Worm (Caenorhabditis elegans) whole organism, mixed stage, embryonic: ENCODE measurements around the gene F36D3.1.

Source experiments
- M03D4.4 ChIP-seq: sonication (generic microtip); optimal IDR thresholded peaks from 2 replicates; lab custom pipeline; 2017; ENCODE audit warnings: mild to moderate bottlenecking, missing genetic modification characterization, missing compliant biosample characterization
- bed-3 ChIP-seq: fragments of 200-800 bp; sonication (Bioruptor generic); optimal IDR thresholded peaks from 3 replicates; lab custom pipeline; 2018; ENCODE audit warnings: mild to moderate bottlenecking, missing genetic modification characterization, moderate library complexity, missing compliant biosample characterization
- ceh-39 ChIP-seq: fragments of 150-350 bp; optimal IDR thresholded peaks from 2 replicates; lab custom pipeline; 2014; ENCODE audit warnings: missing biosample characterization, missing genetic modification characterization
- ceh-43 ChIP-seq: fragments of 200-800 bp; sonication (Bioruptor generic); optimal IDR thresholded peaks from 2 replicates; lab custom pipeline; 2018; ENCODE audit warnings: mild to moderate bottlenecking, missing genetic modification characterization, moderate library complexity, missing compliant biosample characterization
- ceh-83 ChIP-seq: fragments of 200-800 bp; sonication (Bioruptor generic); optimal IDR thresholded peaks from 2 replicates; lab custom pipeline; 2018; ENCODE audit warnings: mild to moderate bottlenecking, missing genetic modification characterization, missing compliant biosample characterization
- ces-1 ChIP-seq: fragments of 150-350 bp; optimal IDR thresholded peaks from 2 replicates; lab custom pipeline; 2014; ENCODE audit warnings: missing biosample characterization, missing genetic modification reagents, missing genetic modification characterization
- cnd-1 ChIP-seq: fragments of 200-800 bp; sonication (Bioruptor generic); optimal IDR thresholded peaks from 2 replicates; lab custom pipeline; 2018; ENCODE audit warnings: mild to moderate bottlenecking, missing genetic modification characterization, missing compliant biosample characterization
- drap-1 ChIP-seq: fragments of 200-800 bp; sonication (Bioruptor generic); optimal IDR thresholded peaks from 3 replicates; lab custom pipeline; 2018; ENCODE audit warnings: mild to moderate bottlenecking, missing genetic modification characterization, missing compliant biosample characterization
- flh-1 ChIP-seq: fragments of 200-800 bp; sonication (Bioruptor generic); optimal IDR thresholded peaks from 2 replicates; lab custom pipeline; 2018; ENCODE audit warnings: mild to moderate bottlenecking, missing genetic modification characterization, moderate library complexity, missing compliant biosample characterization
- ham-2 ChIP-seq: fragments of 200-800 bp; sonication (Bioruptor generic); optimal IDR thresholded peaks from 2 replicates; lab custom pipeline; 2018; ENCODE audit warnings: mild to moderate bottlenecking, missing genetic modification characterization, missing compliant biosample characterization
- hlh-1 ChIP-seq: fragments of 150-350 bp; optimal IDR thresholded peaks from 2 replicates; lab custom pipeline; 2014; ENCODE audit warnings: missing biosample characterization, missing genetic modification reagents, missing genetic modification characterization
- mab-5 ChIP-seq: fragments of 150-350 bp; optimal IDR thresholded peaks from 2 replicates; lab custom pipeline; 2014; ENCODE audit warnings: missing biosample characterization, missing genetic modification characterization
- mep-1 ChIP-seq: fragments of 150-350 bp; optimal IDR thresholded peaks from 2 replicates; lab custom pipeline; 2017; ENCODE audit warnings: missing biosample characterization, missing genetic modification reagents, missing genetic modification characterization, inconsistent platforms
- mls-2 ChIP-seq: sonication (generic microtip); optimal IDR thresholded peaks from 2 replicates; lab custom pipeline; 2016; ENCODE audit warnings: mild to moderate bottlenecking, missing genetic modification characterization, moderate library complexity, missing compliant biosample characterization
- nhr-12 ChIP-seq: fragments of 150-350 bp; optimal IDR thresholded peaks from 2 replicates; lab custom pipeline; 2014; ENCODE audit warnings: missing biosample characterization, missing genetic modification characterization
- nhr-2 ChIP-seq: fragments of 150-350 bp; optimal IDR thresholded peaks from 2 replicates; lab custom pipeline; 2014; ENCODE audit warnings: missing biosample characterization, missing genetic modification characterization
- nhr-28 ChIP-seq: fragments of 150-350 bp; optimal IDR thresholded peaks from 2 replicates; lab custom pipeline; 2014; ENCODE audit warnings: missing biosample characterization, missing genetic modification characterization
- nhr-76 ChIP-seq: sonication (generic microtip); optimal IDR thresholded peaks from 2 replicates; lab custom pipeline; 2017; ENCODE audit warnings: missing biosample characterization, missing genetic modification characterization
- pha-4 ChIP-seq: fragments of 150-350 bp; optimal IDR thresholded peaks from 2 replicates; lab custom pipeline; 2018; ENCODE audit warnings: missing biosample characterization, missing genetic modification reagents, missing genetic modification characterization
- sem-2 ChIP-seq: fragments of 200-800 bp; sonication (Bioruptor generic); optimal IDR thresholded peaks from 2 replicates; lab custom pipeline; 2018; ENCODE audit warnings: mild to moderate bottlenecking, missing genetic modification characterization, missing compliant biosample characterization
- snpc-4 ChIP-seq: fragments of 150-350 bp; optimal IDR thresholded peaks from 2 replicates; lab custom pipeline; 2014; ENCODE audit warnings: missing biosample characterization, missing genetic modification characterization
- sptf-1 ChIP-seq: sonication (generic microtip); optimal IDR thresholded peaks from 2 replicates; lab custom pipeline; 2017; ENCODE audit warnings: mild to moderate bottlenecking, missing genetic modification characterization, moderate library complexity, missing compliant biosample characterization
- tbx-8 ChIP-seq: fragments of 200-800 bp; sonication (Bioruptor generic); optimal IDR thresholded peaks from 2 replicates; lab custom pipeline; 2018; ENCODE audit warnings: mild to moderate bottlenecking, missing genetic modification characterization, moderate library complexity, missing compliant biosample characterization
- unc-120 ChIP-seq: sonication (generic microtip); optimal IDR thresholded peaks from 2 replicates; lab custom pipeline; 2017; ENCODE audit warnings: missing genetic modification characterization, missing compliant biosample characterization; ENCODE audit not compliant: poor library complexity, severe bottlenecking
- unc-39 ChIP-seq: fragments of 150-350 bp; optimal IDR thresholded peaks from 2 replicates; lab custom pipeline; 2014; ENCODE audit warnings: missing biosample characterization, missing genetic modification characterization
- unc-62 ChIP-seq: fragments of 150-350 bp; optimal IDR thresholded peaks from 2 replicates; lab custom pipeline; 2014; ENCODE audit warnings: missing biosample characterization, missing genetic modification reagents, missing genetic modification characterization
- zip-8 ChIP-seq: fragments of 150-350 bp; optimal IDR thresholded peaks from 2 replicates; lab custom pipeline; 2014; ENCODE audit warnings: missing biosample characterization, missing genetic modification characterization

F36D3.1 gene

ce11 chrV:16480919-16481630 is 18.1 kb upstream of the F36D3.1 start, which contains the start of the genes F57E7.4 and spig-6:
F57E7.4 (minus strand) TSS chrV:16481019.
spig-6 (plus strand) TSS chrV:16481580.
- TF ChIP-seq drap-1 (GFP tag; lab: Kevin White, UChicago) (no peak), mls-2 (tag; lab: Kevin White, UChicago) (no peak), ceh-39 (tag; lab: Kevin White, UChicago) (no peak), flh-1 (GFP tag; lab: Kevin White, UChicago) (no peak), nhr-12 (tag; lab: Kevin White, UChicago) (no peak), bed-3 (no peak), tbx-8 (no peak), pha-4 (no peak), M03D4.4 (tag; lab: Kevin White, UChicago) (no peak), cnd-1 (tag; lab: Kevin White, UChicago) (no peak), sem-2 (GFP tag; lab: Kevin White, UChicago) (no peak), nhr-28 (tag; lab: Kevin White, UChicago) (no peak), unc-62 (no peak)

DNA sequence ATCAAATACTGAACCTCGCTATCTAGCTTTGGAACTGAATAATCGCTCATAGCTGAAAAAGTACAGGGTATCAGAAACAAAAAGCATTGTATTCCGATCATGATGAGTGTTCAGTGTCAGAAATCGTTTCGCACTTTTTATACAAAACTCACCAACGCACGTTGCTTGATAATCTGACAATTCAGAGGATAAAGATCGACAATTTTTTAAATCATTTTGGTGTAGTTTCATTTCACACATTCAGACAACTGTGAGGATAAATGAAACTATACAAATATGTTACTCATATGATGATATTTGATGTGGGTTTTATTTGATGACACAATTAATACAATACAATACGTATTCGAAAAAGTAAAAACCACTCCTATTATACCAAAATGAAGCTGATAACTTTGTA is 16.1 kb upstream of the F36D3.1 start, which contains the start of gene F57E7.2:
F57E7.2 (minus strand) TSS at position 101 of the 400 bp plus-strand sequence.
- TF ChIP-seq hlh-1 (tag; lab: Kevin White, UChicago) (no peak), unc-120 (no peak), M03D4.4 (tag; lab: Kevin White, UChicago) (no peak), zip-8 (tag; lab: Kevin White, UChicago) (no peak), nhr-2 (tag; lab: Kevin White, UChicago) (no peak), snpc-4 (no peak), nhr-12 (tag; lab: Kevin White, UChicago) (no peak), ceh-43 (GFP tag; lab: Kevin White, UChicago) (no peak), nhr-76 (tag; lab: Kevin White, UChicago) (no peak), sem-2 (GFP tag; lab: Kevin White, UChicago) (no peak), mep-1 (tag; lab: Kevin White, UChicago) (no peak), ces-1 (GFP tag; lab: Kevin White, UChicago) (no peak), nhr-28 (tag; lab: Kevin White, UChicago) (no peak), unc-39 (tag; lab: Kevin White, UChicago) (no peak), ceh-83 (GFP tag; lab: Kevin White, UChicago) (no peak)

DNA sequence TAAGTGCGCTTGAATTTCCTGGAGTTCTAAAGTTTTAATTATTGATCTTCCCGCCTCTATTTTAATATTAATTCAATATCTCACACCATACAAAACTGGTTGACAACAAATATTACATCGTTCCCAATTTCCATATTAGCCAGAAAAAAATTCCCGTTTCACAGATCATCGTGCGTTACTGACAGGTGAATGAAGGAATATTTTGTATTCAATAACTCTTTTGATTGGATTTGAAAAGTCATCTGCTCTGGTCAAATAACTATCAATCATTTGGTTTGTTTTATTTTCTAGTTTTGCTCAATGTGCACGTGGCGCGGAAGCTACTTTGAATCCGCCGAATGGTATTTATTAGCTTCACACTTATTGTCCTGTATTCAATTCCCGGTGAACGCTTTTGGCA is 15.5 kb upstream of the F36D3.1 start, which contains the start of gene srh-139:
srh-139 (plus strand) TSS at position 301 of the 400 bp plus-strand sequence.
- no peak for TF ChIP-seq drap-1 (GFP tag; lab: Kevin White, UChicago)
- TF ChIP-seq, all 35 proteins: peak for 0

DNA sequence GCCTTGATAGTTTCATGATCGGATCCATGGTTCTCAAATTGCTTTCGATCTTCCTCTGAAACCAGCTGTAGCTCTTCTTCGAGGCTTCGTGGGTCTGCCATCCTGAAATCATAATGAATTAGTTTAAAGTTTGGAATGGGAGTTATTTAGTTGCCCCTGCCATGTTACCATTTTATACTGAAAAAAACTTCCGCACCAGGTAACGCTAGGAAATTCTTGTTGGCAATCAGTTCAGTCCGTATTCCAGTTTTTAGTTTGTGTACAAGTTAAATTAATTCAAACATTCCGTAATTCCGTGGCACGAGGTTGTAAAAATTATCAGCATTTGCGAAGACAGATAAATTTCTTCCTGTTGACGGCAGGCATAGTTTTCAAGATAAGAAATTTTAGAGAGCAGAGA is 11.7 kb upstream of the F36D3.1 start, which contains the start of gene Y32B12A.5:
Y32B12A.5 (minus strand) TSS at position 101 of the 400 bp plus-strand sequence.
- no peak for TF ChIP-seq mab-5 (tag; lab: Kevin White, UChicago)

ce11 chrV:16488172-16488571 is 11.0 kb upstream of the F36D3.1 start, which contains the start of gene sqst-4:
sqst-4 (plus strand) TSS chrV:16488472.
- TF ChIP-seq unc-39 (tag; lab: Kevin White, UChicago) = no peak
- no peak for TF ChIP-seq unc-120

DNA sequence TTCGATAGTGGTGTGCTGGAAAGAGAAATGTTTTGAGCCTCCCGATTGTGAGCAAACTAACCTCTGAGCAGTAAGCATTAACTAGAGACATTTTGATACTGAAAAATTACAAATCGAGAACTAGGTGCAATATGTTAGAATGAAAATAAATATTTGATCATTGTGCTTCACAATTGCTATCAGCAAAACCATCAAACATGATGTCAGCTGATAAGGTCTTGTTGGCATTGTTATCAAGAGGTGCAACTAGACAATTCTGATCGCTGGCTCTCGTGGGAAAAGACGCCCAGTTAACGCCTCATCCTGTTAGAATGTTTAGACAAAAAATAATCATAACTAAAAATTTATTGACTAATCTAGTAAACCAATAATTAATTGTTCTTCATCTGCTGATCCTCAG is 4.8 kb upstream of the F36D3.1 start, which contains the start of gene comt-2:
comt-2 (minus strand) TSS at position 131 of the 400 bp plus-strand sequence.
- TF ChIP-seq bed-3 (no peak), nhr-2 (tag; lab: Kevin White, UChicago) (no peak), sptf-1 (tag; lab: Kevin White, UChicago) (no peak), sem-2 (GFP tag; lab: Kevin White, UChicago) (no peak), ham-2 (GFP tag; lab: Kevin White, UChicago) (no peak), unc-62 (no peak), nhr-28 (tag; lab: Kevin White, UChicago) (no peak), cnd-1 (tag; lab: Kevin White, UChicago) (no peak), mep-1 (tag; lab: Kevin White, UChicago) (no peak)
- TF ChIP-seq, all 35 proteins: peak for 0
